3 worm cellular contexts compared by ENCODE assay signal in genomic region chrIV:6556624-6557368, ce11.
A peak's percentile ranks its signal among the peaks of the same experiment; 100 is the strongest.
TF ChIP-seq lines count a peak whose summit lies in the region.

try-3 (plus strand) TSS chrIV:6557155.

TF ChIP-seq in whole organism, L1 larva, 84 proteins besides CTCF, POLR2A, EP300 and RAD21 (continued from another document and continues in another):
- TF ChIP-seq tlp-1 (tag; optimal IDR thresholded peaks at IDR 0.05; lab: Kevin White, UChicago) (no peak), ztf-11 (tag; optimal IDR thresholded peaks at IDR 0.05; lab: Kevin White, UChicago) (peak in 1 of 2 experiments; percentile 31), mef-2 (tag; optimal IDR thresholded peaks at IDR 0.05; lab: Kevin White, UChicago) (no peak), elt-2 (tag; optimal IDR thresholded peaks at IDR 0.05; lab: Kevin White, UChicago) (peak; percentile 5), nhr-12 (tag; optimal IDR thresholded peaks at IDR 0.05; lab: Kevin White, UChicago) (no peak), lin-13 (GFP tag; optimal IDR thresholded peaks at IDR 0.05; lab: Kevin White, UChicago) (peak; percentile 73), pax-3 (tag; optimal IDR thresholded peaks at IDR 0.05; lab: Kevin White, UChicago) (peak; percentile 52), F16B12.6 (tag; optimal IDR thresholded peaks at IDR 0.05; lab: Kevin White, UChicago) (peak; percentile 2), jun-1 (tag; optimal IDR thresholded peaks at IDR 0.05; lab: Kevin White, UChicago) (no peak), mep-1 (tag; optimal IDR thresholded peaks at IDR 0.05; lab: Kevin White, UChicago) (peak; percentile 63), efl-3 (GFP tag; optimal IDR thresholded peaks at IDR 0.05; lab: Kevin White, UChicago) (no peak), dpl-1 (GFP tag; optimal IDR thresholded peaks at IDR 0.05; lab: Kevin White, UChicago) (peak; percentile 46 to 59 (median 48)), hlh-4 (tag; optimal IDR thresholded peaks at IDR 0.05; lab: Kevin White, UChicago) (no peak), lin-15B (tag; optimal IDR thresholded peaks at IDR 0.05; lab: Kevin White, UChicago) (peak; percentile 29), aly-2 (tag; optimal IDR thresholded peaks at IDR 0.05; lab: Kevin White, UChicago) (no peak), grh-1 (GFP tag; IDR thresholded peaks at IDR 0.05; lab: Robert Waterston, UW) (peak; percentile 52), tbx-2 (tag; optimal IDR thresholded peaks at IDR 0.05; lab: Kevin White, UChicago) (peak; percentile 64), nhr-19 (GFP tag; conservative IDR thresholded peaks at IDR 0.05; lab: Robert Waterston, UW) (peak; percentile 60), C16A3.4 (tag; optimal IDR thresholded peaks at IDR 0.05; lab: Kevin White, UChicago) (peak; percentile 65), nhr-11 (tag; optimal IDR thresholded peaks at IDR 0.05; lab: Kevin White, UChicago) (no peak), ces-1 (GFP tag; optimal IDR thresholded peaks at IDR 0.05; lab: Kevin White, UChicago) (no peak), fkh-8 (tag; optimal IDR thresholded peaks at IDR 0.05; lab: Kevin White, UChicago) (peak; percentile 82), egl-13 (tag; optimal IDR thresholded peaks at IDR 0.05; lab: Kevin White, UChicago) (peak; percentile 66), lin-35 (GFP tag; optimal IDR thresholded peaks at IDR 0.05; lab: Kevin White, UChicago) (peak; percentile 75 to 78), lin-39 (tag; optimal IDR thresholded peaks at IDR 0.05; lab: Kevin White, UChicago) (no peak), ceh-82 (tag; optimal IDR thresholded peaks at IDR 0.05; lab: Kevin White, UChicago) (peak; percentile 30 to 70 (median 35)), snpc-4 (tag; optimal IDR thresholded peaks at IDR 0.05; lab: Kevin White, UChicago) (no peak), isw-1 (GFP tag; IDR thresholded peaks at IDR 0.05; lab: Robert Waterston, UW) (peak; percentile 30), fkh-10 (GFP tag; optimal IDR thresholded peaks at IDR 0.05; lab: Kevin White, UChicago) (peak; percentile 43), nhr-84 (tag; optimal IDR thresholded peaks at IDR 0.05; lab: Kevin White, UChicago) (no peak), swsn-7 (tag; optimal IDR thresholded peaks at IDR 0.05; lab: Kevin White, UChicago) (peak; percentile 74), ets-5 (GFP tag; IDR thresholded peaks at IDR 0.05; lab: Robert Waterston, UW) (no peak), ceh-63 (GFP tag; optimal IDR thresholded peaks at IDR 0.05; lab: Kevin White, UChicago) (no peak), irx-1 (tag; optimal IDR thresholded peaks at IDR 0.05; lab: Kevin White, UChicago) (peak; percentile 35), unc-86 (tag; optimal IDR thresholded peaks at IDR 0.05; lab: Kevin White, UChicago) (peak; percentile 50), nhr-47 (tag; optimal IDR thresholded peaks at IDR 0.05; lab: Kevin White, UChicago) (peak; percentile 75), nhr-71 (tag; optimal IDR thresholded peaks at IDR 0.05; lab: Kevin White, UChicago) (peak; percentile 83), nhr-28 (tag; optimal IDR thresholded peaks at IDR 0.05; lab: Kevin White, UChicago) (no peak), pag-3 (tag; optimal IDR thresholded peaks at IDR 0.05; lab: Kevin White, UChicago; ENCODE audit: borderline replicate concordance, insufficient read depth) (no peak), elt-3 (tag; optimal IDR thresholded peaks at IDR 0.05; lab: Kevin White, UChicago) (peak in 3 of 6 experiments; percentile 6 to 30 (median 13)), vab-15 (tag; optimal IDR thresholded peaks at IDR 0.05; lab: Kevin White, UChicago) (no peak), ceh-90 (tag; optimal IDR thresholded peaks at IDR 0.05; lab: Kevin White, UChicago) (no peak), ceh-8 (GFP tag; optimal IDR thresholded peaks at IDR 0.05; lab: Kevin White, UChicago) (peak; percentile 55), C34B4.2 (tag; optimal IDR thresholded peaks at IDR 0.05; lab: Kevin White, UChicago) (no peak), C04F5.9 (tag; optimal IDR thresholded peaks at IDR 0.05; lab: Kevin White, UChicago) (no peak)

TF ChIP-seq in whole organism, L3 larva, 47 proteins besides CTCF, POLR2A, EP300 and RAD21 (continued from another document):
- TF ChIP-seq ceh-9 (tag; optimal IDR thresholded peaks at IDR 0.05; lab: Kevin White, UChicago) (no peak), elt-2 (tag; optimal IDR thresholded peaks at IDR 0.05; lab: Kevin White, UChicago) (peak; percentile 56), fkh-2 (tag; optimal IDR thresholded peaks at IDR 0.05; lab: Kevin White, UChicago) (no peak), snpc-4 (tag; optimal IDR thresholded peaks at IDR 0.05; lab: Kevin White, UChicago) (peak; percentile 58), pha-4 (tag; optimal IDR thresholded peaks at IDR 0.05; lab: Kevin White, UChicago) (peak; percentile 70), elt-3 (tag; optimal IDR thresholded peaks at IDR 0.05; lab: Kevin White, UChicago) (peak in 1 of 3 experiments; percentile 63), mdl-1 (tag; optimal IDR thresholded peaks at IDR 0.05; lab: Kevin White, UChicago) (no peak), nhr-76 (tag; optimal IDR thresholded peaks at IDR 0.05; lab: Kevin White, UChicago) (no peak), nhr-12 (tag; optimal IDR thresholded peaks at IDR 0.05; lab: Kevin White, UChicago) (no peak), tbx-2 (tag; optimal IDR thresholded peaks at IDR 0.05; lab: Kevin White, UChicago) (no peak), ztf-4 (tag; optimal IDR thresholded peaks at IDR 0.05; lab: Kevin White, UChicago) (no peak), fos-1 (tag; optimal IDR thresholded peaks at IDR 0.05; lab: Kevin White, UChicago) (no peak), skn-1 (tag; optimal IDR thresholded peaks at IDR 0.05; lab: Kevin White, UChicago) (peak; percentile 33), nhr-11 (tag; optimal IDR thresholded peaks at IDR 0.05; lab: Kevin White, UChicago) (no peak), sea-2 (GFP tag; optimal IDR thresholded peaks at IDR 0.05; lab: Kevin White, UChicago) (no peak), unc-39 (tag; optimal IDR thresholded peaks at IDR 0.05; lab: Kevin White, UChicago) (no peak), nhr-43 (tag; optimal IDR thresholded peaks at IDR 0.05; lab: Kevin White, UChicago; ENCODE audit: poor library complexity, severe bottlenecking) (peak; percentile 76), jun-1 (tag; optimal IDR thresholded peaks at IDR 0.05; lab: Kevin White, UChicago) (no peak), R02D3.7 (tag; optimal IDR thresholded peaks at IDR 0.05; lab: Kevin White, UChicago) (peak; percentile 14), ZK546.5 (tag; optimal IDR thresholded peaks at IDR 0.05; lab: Kevin White, UChicago) (no peak), mml-1 (tag; optimal IDR thresholded peaks at IDR 0.05; lab: Kevin White, UChicago) (no peak), ceh-82 (tag; optimal IDR thresholded peaks at IDR 0.05; lab: Kevin White, UChicago) (no peak), ztf-11 (tag; optimal IDR thresholded peaks at IDR 0.05; lab: Kevin White, UChicago) (no peak), ceh-28 (tag; optimal IDR thresholded peaks at IDR 0.05; lab: Kevin White, UChicago) (no peak), egl-5 (tag; optimal IDR thresholded peaks at IDR 0.05; lab: Kevin White, UChicago) (no peak), lsy-12 (tag; optimal IDR thresholded peaks at IDR 0.05; lab: Kevin White, UChicago) (peak; percentile 21), nhr-28 (tag; optimal IDR thresholded peaks at IDR 0.05; lab: Kevin White, UChicago) (no peak)

TF ChIP-seq in whole organism, young adult, 124 proteins besides CTCF, POLR2A, EP300 and RAD21 (continued from another document and continues in another):
- peak; percentile 56 for TF ChIP-seq lin-40 (tag; optimal IDR thresholded peaks at IDR 0.05; lab: Kevin White, UChicago)
- TF ChIP-seq F55B11.4 (tag; optimal IDR thresholded peaks at IDR 0.05; lab: Kevin White, UChicago; ENCODE audit: borderline replicate concordance, insufficient read depth) = no peak
- TF ChIP-seq ceh-27 (GFP tag; optimal IDR thresholded peaks at IDR 0.05; lab: Kevin White, UChicago) = peak; percentile 73
- TF ChIP-seq let-607 (tag; optimal IDR thresholded peaks at IDR 0.05; lab: Kevin White, UChicago) = peak in 1 of 2 experiments; percentile 42
- peak; percentile 70 for TF ChIP-seq hmg-1.2 (GFP tag; IDR thresholded peaks at IDR 0.05; lab: Robert Waterston, UW)
- no peak for TF ChIP-seq hlh-26 (GFP tag; conservative IDR thresholded peaks at IDR 0.05; lab: Robert Waterston, UW)
- TF ChIP-seq unc-130 (GFP tag; optimal IDR thresholded peaks at IDR 0.05; lab: Kevin White, UChicago) = no peak
- TF ChIP-seq ceh-40 (GFP tag; IDR thresholded peaks at IDR 0.05; lab: Robert Waterston, UW) = 0 out of 2 replicates have a peak, but pooled peaks have one; percentile 44
- peak; percentile 45 for TF ChIP-seq chd-7 (tag; optimal IDR thresholded peaks at IDR 0.05; lab: Kevin White, UChicago)
- peak; percentile 42 for TF ChIP-seq madf-8 (GFP tag; conservative IDR thresholded peaks at IDR 0.05; lab: Robert Waterston, UW)
- 0 out of 2 replicates have a peak, but pooled peaks have one; percentile 18 for TF ChIP-seq aptf-3 (GFP tag; IDR thresholded peaks at IDR 0.05; lab: Robert Waterston, UW)
- TF ChIP-seq F39B2.1 (GFP tag; IDR thresholded peaks at IDR 0.05; lab: Robert Waterston, UW) = no peak
- TF ChIP-seq nhr-120 (GFP tag; IDR thresholded peaks at IDR 0.05; lab: Robert Waterston, UW) = no peak
- TF ChIP-seq F52B5.7 (tag; optimal IDR thresholded peaks at IDR 0.05; lab: Kevin White, UChicago) = peak; percentile 75
- TF ChIP-seq egl-44 (GFP tag; IDR thresholded peaks at IDR 0.05; lab: Robert Waterston, UW) = peak; percentile 31; the same call in 1 of the 2 replicates
- peak; percentile 72; the same call in 1 of the 2 replicates for TF ChIP-seq Y53G8AR.9 (GFP tag; conservative IDR thresholded peaks at IDR 0.05; lab: Robert Waterston, UW)
- TF ChIP-seq B0019.2 (GFP tag; conservative IDR thresholded peaks at IDR 0.05; lab: Robert Waterston, UW) = peak; percentile 50; the same call in 1 of the 2 replicates
- TF ChIP-seq ceh-79 (tag; optimal IDR thresholded peaks at IDR 0.05; lab: Kevin White, UChicago) = peak; percentile 17
- peak; percentile 36 for TF ChIP-seq B0035.1 (tag; optimal IDR thresholded peaks at IDR 0.05; lab: Kevin White, UChicago)
- peak; percentile 81 for TF ChIP-seq B0336.3 (GFP tag; IDR thresholded peaks at IDR 0.05; lab: Robert Waterston, UW)
- TF ChIP-seq attf-6 (GFP tag; IDR thresholded peaks at IDR 0.05; lab: Robert Waterston, UW) = peak; percentile 82; the same call in 1 of the 2 replicates
- peak; percentile 42 for TF ChIP-seq mel-28 (tag; optimal IDR thresholded peaks at IDR 0.05; lab: Kevin White, UChicago; ENCODE audit: borderline replicate concordance)
- TF ChIP-seq C06A6.2 (GFP tag; conservative IDR thresholded peaks at IDR 0.05; lab: Robert Waterston, UW) = peak; percentile 55; the same call in 1 of the 2 replicates
- TF ChIP-seq mes-4 (tag; optimal IDR thresholded peaks at IDR 0.05; lab: Kevin White, UChicago) = no peak
- TF ChIP-seq F37B4.10 (GFP tag; IDR thresholded peaks at IDR 0.05; lab: Robert Waterston, UW) = 0 out of 2 replicates have a peak, but pooled peaks have one; percentile 59
- TF ChIP-seq xnd-1 (tag; optimal IDR thresholded peaks at IDR 0.05; lab: Kevin White, UChicago) = no peak
- TF ChIP-seq nhr-27 (tag; optimal IDR thresholded peaks at IDR 0.05; lab: Kevin White, UChicago) = no peak
- TF ChIP-seq snpc-1.1 (tag; optimal IDR thresholded peaks at IDR 0.05; lab: Kevin White, UChicago; ENCODE audit: insufficient read depth) = peak; percentile 50
- peak; percentile 71 for TF ChIP-seq ekl-4 (GFP tag; IDR thresholded peaks at IDR 0.05; lab: Robert Waterston, UW)
- TF ChIP-seq pha-4 (tag; optimal IDR thresholded peaks at IDR 0.05; lab: Kevin White, UChicago) = no peak
- TF ChIP-seq ccch-3 (GFP tag; optimal IDR thresholded peaks at IDR 0.05; lab: Kevin White, UChicago) = no peak
- peak; percentile 18 for TF ChIP-seq ztf-3 (GFP tag; optimal IDR thresholded peaks at IDR 0.05; lab: Kevin White, UChicago)
- no peak for TF ChIP-seq aptf-2 (GFP tag; conservative IDR thresholded peaks at IDR 0.05; lab: Robert Waterston, UW)
- TF ChIP-seq die-1 (tag; optimal IDR thresholded peaks at IDR 0.05; lab: Kevin White, UChicago) = peak; percentile 81
- TF ChIP-seq unc-62 (GFP tag; optimal IDR thresholded peaks at IDR 0.05; lab: Kevin White, UChicago) = no peak
- TF ChIP-seq athp-1 (tag; optimal IDR thresholded peaks at IDR 0.05; lab: Kevin White, UChicago) = peak; percentile 65
- no peak for TF ChIP-seq repo-1 (tag; optimal IDR thresholded peaks at IDR 0.05; lab: Kevin White, UChicago)
- TF ChIP-seq zim-3 (tag; optimal IDR thresholded peaks at IDR 0.05; lab: Kevin White, UChicago) = no peak
- TF ChIP-seq ztf-25 (GFP tag; IDR thresholded peaks at IDR 0.05; lab: Robert Waterston, UW) = peak; percentile 63; the same call in 1 of the 2 replicates
- TF ChIP-seq attf-5 (GFP tag; optimal IDR thresholded peaks at IDR 0.05; lab: Kevin White, UChicago) = peak; percentile 54
- TF ChIP-seq ztf-6 (GFP tag; IDR thresholded peaks at IDR 0.05; lab: Robert Waterston, UW) = 0 out of 2 replicates have a peak, but pooled peaks have one; percentile 66
- peak; percentile 75 for TF ChIP-seq snpc-1.3 (tag; optimal IDR thresholded peaks at IDR 0.05; lab: Kevin White, UChicago; ENCODE audit: insufficient read depth)
- peak; percentile 61; the same call in 1 of the 2 replicates for TF ChIP-seq Y79H2A.3 (GFP tag; conservative IDR thresholded peaks at IDR 0.05; lab: Robert Waterston, UW)
- peak; percentile 78 for TF ChIP-seq K11D2.4 (GFP tag; IDR thresholded peaks at IDR 0.05; lab: Robert Waterston, UW)
- TF ChIP-seq snpc-4 (GFP tag; optimal IDR thresholded peaks at IDR 0.05; lab: Kevin White, UChicago) = peak; percentile 79
- TF ChIP-seq snpc-4 (tag; optimal IDR thresholded peaks at IDR 0.05; lab: Kevin White, UChicago) = peak; percentile 18 to 93 (median 89)
- TF ChIP-seq fkh-3 (tag; optimal IDR thresholded peaks at IDR 0.05; lab: Kevin White, UChicago) = no peak
- peak; percentile 58 for TF ChIP-seq F33H1.4 (GFP tag; IDR thresholded peaks at IDR 0.05; lab: Robert Waterston, UW)
- TF ChIP-seq bed-1 (GFP tag; IDR thresholded peaks at IDR 0.05; lab: Robert Waterston, UW) = no peak
- 0 out of 2 replicates have a peak, but pooled peaks have one; percentile 27 for TF ChIP-seq Y56A3A.18 (GFP tag; IDR thresholded peaks at IDR 0.05; lab: Robert Waterston, UW)
- no peak for TF ChIP-seq lsy-27 (tag; optimal IDR thresholded peaks at IDR 0.05; lab: Kevin White, UChicago; ENCODE audit: borderline replicate concordance, insufficient read depth)
- TF ChIP-seq sptf-2 (GFP tag; optimal IDR thresholded peaks at IDR 0.05; lab: Kevin White, UChicago) = peak; percentile 61
- peak; percentile 67 for TF ChIP-seq D2030.7 (GFP tag; IDR thresholded peaks at IDR 0.05; lab: Robert Waterston, UW)
- no peak for TF ChIP-seq efl-1 (GFP tag; optimal IDR thresholded peaks at IDR 0.05; lab: Kevin White, UChicago)
- TF ChIP-seq lag-1 (GFP tag; IDR thresholded peaks at IDR 0.05; lab: Robert Waterston, UW) = no peak
- no peak for TF ChIP-seq ztf-22 (GFP tag; optimal IDR thresholded peaks at IDR 0.05; lab: Kevin White, UChicago)
- TF ChIP-seq Y53F4B.3 (GFP tag; IDR thresholded peaks at IDR 0.05; lab: Robert Waterston, UW) = no peak
- peak; percentile 74 for TF ChIP-seq rpc-1 (optimal IDR thresholded peaks at IDR 0.05; lab: Kevin White, UChicago)
- peak; percentile 89 for TF ChIP-seq rpc-1 (tag; optimal IDR thresholded peaks at IDR 0.05; lab: Kevin White, UChicago)
- no peak for TF ChIP-seq sdz-38 (tag; optimal IDR thresholded peaks at IDR 0.05; lab: Kevin White, UChicago)
- peak; percentile 15 for TF ChIP-seq dpl-1 (GFP tag; optimal IDR thresholded peaks at IDR 0.05; lab: Kevin White, UChicago)
- no peak for TF ChIP-seq nfya-1 (tag; optimal IDR thresholded peaks at IDR 0.05; lab: Kevin White, UChicago; ENCODE audit: borderline replicate concordance, insufficient read depth)
- TF ChIP-seq ceh-58 (GFP tag; IDR thresholded peaks at IDR 0.05; lab: Robert Waterston, UW) = 0 out of 2 replicates have a peak, but pooled peaks have one; percentile 68
- TF ChIP-seq T26A5.8 (tag; optimal IDR thresholded peaks at IDR 0.05; lab: Kevin White, UChicago) = no peak
- TF ChIP-seq tbp1 (GFP tag; optimal IDR thresholded peaks at IDR 0.05; lab: Kevin White, UChicago) = peak; percentile 98
- peak; percentile 72 for TF ChIP-seq ceh-100 (GFP tag; IDR thresholded peaks at IDR 0.05; lab: Robert Waterston, UW)
- peak; percentile 54 for TF ChIP-seq mxl-1 (tag; optimal IDR thresholded peaks at IDR 0.05; lab: Kevin White, UChicago)
